Fruit fly (Drosophila melanogaster) whole organism, embryonic: ENCODE results near the gene CG5196.

Experiments
- CG10543 ChIP-seq: fragments of 200-800 bp; sonication (Bioruptor generic); optimal IDR thresholded peaks from 3 replicates; lab custom pipeline; 2017; ENCODE audit warnings: missing biosample characterization, mild to moderate bottlenecking, missing genetic modification characterization, moderate library complexity
- CG10654 ChIP-seq: fragments of 200-800 bp; sonication (Bioruptor generic); optimal IDR thresholded peaks from 2 replicates; lab custom pipeline; 2016; ENCODE audit warnings: missing biosample characterization, missing genetic modification characterization
- CG12071 ChIP-seq: fragments of 200-800 bp; sonication (Bioruptor generic); optimal IDR thresholded peaks from 3 replicates; lab custom pipeline; 2018; ENCODE audit warnings: missing biosample characterization, mild to moderate bottlenecking, missing genetic modification characterization
- CG12236 ChIP-seq: fragments of 200-800 bp; sonication (Bioruptor generic); optimal IDR thresholded peaks from 2 replicates; lab custom pipeline; 2016; ENCODE audit warnings: missing biosample characterization, missing genetic modification characterization
- CG12391 ChIP-seq: fragments of 200-800 bp; sonication (Bioruptor generic); optimal IDR thresholded peaks from 3 replicates; lab custom pipeline; 2018; ENCODE audit warnings: missing biosample characterization, mild to moderate bottlenecking, missing genetic modification characterization, moderate library complexity
- CG33213 ChIP-seq: fragments of 200-800 bp; sonication (Bioruptor generic); optimal IDR thresholded peaks from 3 replicates; lab custom pipeline; 2016; ENCODE audit warnings: missing biosample characterization, missing genetic modification characterization
- CG34422 ChIP-seq: fragments of 200-800 bp; sonication (Bioruptor generic); IDR thresholded peaks from 3 replicates; pipeline ENCODE4 v1.3.6; 2022; ENCODE audit warnings: missing biosample characterization, missing genetic modification characterization
- CG4707 ChIP-seq: fragments of 200-800 bp; sonication (Bioruptor generic); optimal IDR thresholded peaks from 2 replicates; lab custom pipeline; 2018; ENCODE audit warnings: missing biosample characterization, mild to moderate bottlenecking, missing genetic modification characterization, moderate library complexity
- CG4820 ChIP-seq: fragments of 200-800 bp; sonication (Bioruptor generic); optimal IDR thresholded peaks from 3 replicates; lab custom pipeline; 2016; ENCODE audit warnings: missing biosample characterization, missing genetic modification characterization
- CG6654 ChIP-seq: fragments of 200-800 bp; sonication (Bioruptor generic); optimal IDR thresholded peaks from 2 replicates; lab custom pipeline; 2017; ENCODE audit warnings: missing biosample characterization, mild to moderate bottlenecking, missing genetic modification characterization
- CG7745 ChIP-seq: fragments of 200-800 bp; sonication (Bioruptor generic); optimal IDR thresholded peaks from 2 replicates; lab custom pipeline; 2018; ENCODE audit warnings: missing biosample characterization, mild to moderate bottlenecking, missing genetic modification characterization, moderate library complexity
- CG7786 ChIP-seq: fragments of 200-800 bp; sonication (Bioruptor generic); optimal IDR thresholded peaks from 2 replicates; lab custom pipeline; 2016; ENCODE audit warnings: missing biosample characterization, missing genetic modification characterization
- CG7987 ChIP-seq: fragments of 200-800 bp; sonication (Bioruptor generic); optimal IDR thresholded peaks from 2 replicates; lab custom pipeline; 2018; ENCODE audit warnings: missing biosample characterization, mild to moderate bottlenecking, missing genetic modification characterization, moderate library complexity
- CG9727 ChIP-seq: fragments of 200-800 bp; sonication (Bioruptor generic); optimal IDR thresholded peaks from 3 replicates; lab custom pipeline; 2017; ENCODE audit warnings: missing biosample characterization, mild to moderate bottlenecking, missing genetic modification characterization
- CoRest ChIP-seq: fragments of 200-800 bp; sonication (Bioruptor generic); optimal IDR thresholded peaks from 3 replicates; lab custom pipeline; 2018; ENCODE audit warnings: missing biosample characterization, mild to moderate bottlenecking, missing genetic modification characterization, moderate library complexity
- Dll ChIP-seq: fragments of 200-800 bp; sonication (Bioruptor generic); IDR thresholded peaks from 4 replicates; pipeline ENCODE4 v1.3.6; 2022; ENCODE audit warnings: missing biosample characterization, missing genetic modification characterization; ENCODE audit not compliant: partially characterized antibody
- Doc3 ChIP-seq: fragments of 200-800 bp; sonication (Bioruptor generic); IDR thresholded peaks from 3 replicates; pipeline ENCODE4 v1.3.6; 2022; ENCODE audit warnings: missing biosample characterization, missing genetic modification characterization; ENCODE audit not compliant: partially characterized antibody
- E2f2 ChIP-seq: fragments of 200-800 bp; sonication (Bioruptor generic); IDR thresholded peaks from 2 replicates; pipeline ENCODE4 v1.3.6; 2022; ENCODE audit warnings: missing biosample characterization, missing genetic modification characterization
- Ets65A ChIP-seq: fragments of 200-800 bp; sonication (Bioruptor generic); peaks from one replicate; lab custom pipeline; 2016; ENCODE audit warnings: missing biosample characterization, missing genetic modification characterization
- MESR4 ChIP-seq: fragments of 200-800 bp; sonication (Bioruptor generic); optimal IDR thresholded peaks from 2 replicates; lab custom pipeline; 2018; ENCODE audit warnings: missing biosample characterization, mild to moderate bottlenecking, missing genetic modification characterization, moderate library complexity
- Max ChIP-seq: fragments of 200-800 bp; sonication (Bioruptor generic); optimal IDR thresholded peaks from 2 replicates; lab custom pipeline; 2016; ENCODE audit warnings: missing biosample characterization, mild to moderate bottlenecking, missing genetic modification characterization
- Mes4 ChIP-seq: fragments of 200-800 bp; sonication (Bioruptor generic); optimal IDR thresholded peaks from 2 replicates; lab custom pipeline; 2016; ENCODE audit warnings: missing biosample characterization, missing genetic modification characterization
- Oaz ChIP-seq: fragments of 200-800 bp; sonication (Bioruptor generic); IDR thresholded peaks from 2 replicates; pipeline ENCODE4 v1.3.6; 2022; ENCODE audit warnings: missing biosample characterization, missing genetic modification characterization
- Rfx ChIP-seq: fragments of 200-800 bp; sonication (Bioruptor generic); IDR thresholded peaks from 2 replicates; pipeline ENCODE4 v1.3.6; 2022; ENCODE audit warnings: missing biosample characterization, missing genetic modification characterization
- Stat92E ChIP-seq, 3 experiments: fragments of >200 bp in 2 of 3; fragments of 200-800 bp in 1 of 3; sonication (Bioruptor generic) in 1 of 3; optimal IDR thresholded peaks; 2 replicates each; lab custom pipeline; 2017 to 2019; ENCODE audit warnings: missing biosample characterization in 3 of 3, missing genetic modification characterization in 3 of 3, mild to moderate bottlenecking in 1 of 3, moderate library complexity in 1 of 3
- ap ChIP-seq: fragments of 200-800 bp; sonication (Bioruptor generic); IDR thresholded peaks from 2 replicates; pipeline ENCODE4 v1.3.6; 2022; ENCODE audit warnings: missing biosample characterization, missing genetic modification characterization
- ara ChIP-seq: fragments of 200-800 bp; sonication (Bioruptor generic); IDR thresholded peaks from 2 replicates; pipeline ENCODE4 v1.3.6; 2022; ENCODE audit warnings: missing biosample characterization, missing genetic modification characterization
- ase ChIP-seq: fragments of 200-800 bp; sonication (Bioruptor generic); IDR thresholded peaks from 3 replicates; pipeline ENCODE4 v1.3.6; 2022; ENCODE audit warnings: missing biosample characterization, missing genetic modification characterization
- ato ChIP-seq: fragments of 200-800 bp; sonication (Bioruptor generic); IDR thresholded peaks from 2 replicates; pipeline ENCODE4 v1.3.6; 2022; ENCODE audit warnings: missing biosample characterization, missing genetic modification characterization; ENCODE audit not compliant: partially characterized antibody
- bbx ChIP-seq: fragments of 200-800 bp; sonication (Bioruptor generic); IDR thresholded peaks from 2 replicates; pipeline ENCODE4 v1.3.6; 2022; ENCODE audit warnings: missing biosample characterization, missing genetic modification characterization; ENCODE audit not compliant: partially characterized antibody
- dati ChIP-seq: fragments of 200-800 bp; sonication (Bioruptor generic); IDR thresholded peaks from 2 replicates; pipeline ENCODE4 v1.3.6; 2022; ENCODE audit warnings: missing biosample characterization, missing genetic modification characterization
- ems ChIP-seq: fragments of 200-800 bp; sonication (Bioruptor generic); optimal IDR thresholded peaks from 3 replicates; lab custom pipeline; 2016; ENCODE audit warnings: missing biosample characterization, missing genetic modification characterization
- exex ChIP-seq: fragments of 200-800 bp; sonication (Bioruptor generic); optimal IDR thresholded peaks from 4 replicates; lab custom pipeline; 2018; ENCODE audit warnings: missing biosample characterization, mild to moderate bottlenecking, missing genetic modification characterization, moderate library complexity
- gce ChIP-seq: fragments of 200-800 bp; sonication (Bioruptor generic); IDR thresholded peaks from 3 replicates; pipeline ENCODE4 v1.3.6; 2022; ENCODE audit warnings: missing biosample characterization, missing genetic modification characterization
- hth ChIP-seq: fragments of >200 bp; optimal IDR thresholded peaks from 2 replicates; lab custom pipeline; 2017; ENCODE audit warnings: inconsistent platforms
- jigr1 ChIP-seq: fragments of 200-800 bp; sonication (Bioruptor generic); IDR thresholded peaks from 3 replicates; pipeline ENCODE4 v1.3.6; 2022; ENCODE audit warnings: missing biosample characterization, missing genetic modification characterization
- knrl ChIP-seq: fragments of 200-800 bp; sonication (Bioruptor generic); IDR thresholded peaks from 3 replicates; pipeline ENCODE4 v1.3.6; 2022; ENCODE audit warnings: missing biosample characterization, missing genetic modification characterization; ENCODE audit not compliant: partially characterized antibody
- nau ChIP-seq: fragments of 200-800 bp; sonication (Bioruptor generic); optimal IDR thresholded peaks from 3 replicates; lab custom pipeline; 2017; ENCODE audit warnings: missing biosample characterization, mild to moderate bottlenecking, missing genetic modification characterization, missing genetic modification reagents
- nmo ChIP-seq: fragments of 200-800 bp; sonication (Bioruptor generic); optimal IDR thresholded peaks from 2 replicates; lab custom pipeline; 2018; ENCODE audit warnings: missing biosample characterization, mild to moderate bottlenecking, missing genetic modification characterization, moderate library complexity
- oc ChIP-seq: fragments of 200-800 bp; sonication (Bioruptor generic); optimal IDR thresholded peaks from 2 replicates; lab custom pipeline; 2018; ENCODE audit warnings: missing biosample characterization, mild to moderate bottlenecking, missing genetic modification characterization, moderate library complexity
- pros ChIP-seq: fragments of 200-800 bp; sonication (Bioruptor generic); optimal IDR thresholded peaks from 3 replicates; lab custom pipeline; 2019; ENCODE audit warnings: missing biosample characterization, mild to moderate bottlenecking, missing genetic modification characterization, moderate library complexity
- sc ChIP-seq, 3 experiments: fragments of >200 bp in 2 of 3; fragments of 200-800 bp in 1 of 3; sonication (Bioruptor generic) in 1 of 3; optimal IDR thresholded peaks; 2 replicates in 2 of 3; 3 replicates in 1 of 3; lab custom pipeline; 2017; ENCODE audit warnings: mild to moderate bottlenecking in 1 of 3, missing biosample characterization in 1 of 3, missing genetic modification characterization in 1 of 3, missing genetic modification reagents in 1 of 3
- sna ChIP-seq: fragments of 200-800 bp; sonication (Bioruptor generic); IDR thresholded peaks from 2 replicates; pipeline ENCODE4 v1.3.6; 2022; ENCODE audit warnings: missing biosample characterization, missing genetic modification characterization; ENCODE audit not compliant: partially characterized antibody
- sqz ChIP-seq: fragments of 200-800 bp; sonication (Bioruptor generic); optimal IDR thresholded peaks from 3 replicates; lab custom pipeline; 2018; ENCODE audit warnings: missing biosample characterization, mild to moderate bottlenecking, missing genetic modification characterization
- trem ChIP-seq: fragments of 200-800 bp; optimal IDR thresholded peaks from 3 replicates; lab custom pipeline; 2019; ENCODE audit warnings: missing biosample characterization, mild to moderate bottlenecking, missing genetic modification characterization, moderate library complexity
- unc-4 ChIP-seq: fragments of 200-800 bp; sonication (Bioruptor generic); IDR thresholded peaks from 2 replicates; pipeline ENCODE4 v1.3.6; 2022; ENCODE audit warnings: missing biosample characterization, missing genetic modification characterization; ENCODE audit not compliant: partially characterized antibody
- usp ChIP-seq: fragments of >200 bp; optimal IDR thresholded peaks from 2 replicates; lab custom pipeline; 2017; ENCODE audit warnings: missing biosample characterization, missing genetic modification characterization
- z ChIP-seq: fragments of 200-800 bp; sonication (Bioruptor generic); IDR thresholded peaks from 3 replicates; pipeline ENCODE4 v1.3.6; 2022; ENCODE audit warnings: missing biosample characterization, missing genetic modification characterization

Gene CG5196

dm6 chr3R:12413274-12413958, 5.3 kb downstream of the CG5196 start, which contains the start of the genes Dip-C and pps (continued):
- TF ChIP-seq sc (optimal IDR thresholded peaks at IDR 0.05; lab: Kevin White, UChicago): no peak
- no peak for TF ChIP-seq sc (GFP tag; optimal IDR thresholded peaks at IDR 0.05; lab: Kevin White, UChicago)
- TF ChIP-seq Doc3 (GFP tag; lab: Robert Waterston, UW): peak; percentile 65; the same call in 2 of the 3 replicates
- TF ChIP-seq Dll: peak; percentile 75
- TF ChIP-seq CG9727 (GFP tag; lab: Kevin White, UChicago): peak; percentile 28
- TF ChIP-seq bbx: peak; percentile 80
- TF ChIP-seq CG7987 (GFP tag; lab: Kevin White, UChicago): no peak
- TF ChIP-seq ara: no peak
- TF ChIP-seq CG6654 (GFP tag; lab: Kevin White, UChicago): no peak
- TF ChIP-seq CG12071 (GFP tag; lab: Kevin White, UChicago): no peak
- TF ChIP-seq sqz (GFP tag; lab: Kevin White, UChicago): no peak
- TF ChIP-seq CG7745 (tag; lab: Kevin White, UChicago): no peak
- no peak for TF ChIP-seq ase (GFP tag; lab: Robert Waterston, UW)
- peak; percentile 49 for TF ChIP-seq MESR4 (GFP tag; lab: Kevin White, UChicago)
- no peak for TF ChIP-seq CG33213 (GFP tag; lab: Kevin White, UChicago)
- peak; percentile 52 for TF ChIP-seq CG12391 (tag; lab: Kevin White, UChicago)
- no peak for TF ChIP-seq CG10543 (GFP tag; lab: Kevin White, UChicago)
- TF ChIP-seq Max (GFP tag; lab: Kevin White, UChicago): no peak
- no peak for TF ChIP-seq z
- TF ChIP-seq CG12236 (GFP tag; lab: Kevin White, UChicago): no peak
- no peak for TF ChIP-seq ems (GFP tag; lab: Kevin White, UChicago)
- no peak for TF ChIP-seq CG7786 (GFP tag; lab: Kevin White, UChicago)
- no peak for TF ChIP-seq CG4820 (GFP tag; lab: Kevin White, UChicago)
- no peak for TF ChIP-seq nau
- no peak for TF ChIP-seq hth (lab: Kevin White, UChicago)
- TF ChIP-seq Ets65A (GFP tag; lab: Kevin White, UChicago): peak; percentile 22
- TF ChIP-seq pros (GFP tag; lab: Kevin White, UChicago): no peak
- TF ChIP-seq oc (tag; lab: Kevin White, UChicago): no peak
- TF ChIP-seq exex: peak; percentile 59
- TF ChIP-seq CG34422: no peak
- no peak for TF ChIP-seq gce
- TF ChIP-seq CG4707 (GFP tag; lab: Kevin White, UChicago): no peak
- TF ChIP-seq Oaz: no peak
- no peak for TF ChIP-seq CG10654 (GFP tag; lab: Kevin White, UChicago)
- peak; percentile 79 for TF ChIP-seq unc-4
- no peak for TF ChIP-seq Mes4 (GFP tag; lab: Kevin White, UChicago)
- TF ChIP-seq CoRest (tag; lab: Kevin White, UChicago): peak; percentile 46
- TF ChIP-seq ato (GFP tag; lab: Robert Waterston, UW): peak; percentile 58; the same call in 1 of the 2 replicates
- TF ChIP-seq ap (GFP tag; lab: Robert Waterston, UW): no peak
- no peak for TF ChIP-seq dati (GFP tag; lab: Robert Waterston, UW)
- TF ChIP-seq Stat92E (GFP tag; optimal IDR thresholded peaks at IDR 0.05; lab: Kevin White, UChicago): no peak
- peak; percentile 40 for TF ChIP-seq nmo (GFP tag; lab: Kevin White, UChicago)
- TF ChIP-seq E2f2 (GFP tag; lab: Robert Waterston, UW): peak; percentile 20; the same call in 1 of the 2 replicates
- TF ChIP-seq sna (GFP tag; lab: Robert Waterston, UW): peak; percentile 62; the same call in 1 of the 2 replicates
- TF ChIP-seq trem: peak; percentile 57
- peak; percentile 76 for TF ChIP-seq knrl (GFP tag; lab: Robert Waterston, UW)
- TF ChIP-seq Rfx (GFP tag; lab: Robert Waterston, UW): 0 out of 2 replicates have a peak, but pooled peaks have one; percentile 12
- TF ChIP-seq usp (GFP tag; lab: Kevin White, UChicago): no peak
- TF ChIP-seq jigr1: no peak
